Worm (Caenorhabditis elegans): Measurements from ENCODE around the gene cyp-37A1.

The cyp-37A1 gene

DNA sequence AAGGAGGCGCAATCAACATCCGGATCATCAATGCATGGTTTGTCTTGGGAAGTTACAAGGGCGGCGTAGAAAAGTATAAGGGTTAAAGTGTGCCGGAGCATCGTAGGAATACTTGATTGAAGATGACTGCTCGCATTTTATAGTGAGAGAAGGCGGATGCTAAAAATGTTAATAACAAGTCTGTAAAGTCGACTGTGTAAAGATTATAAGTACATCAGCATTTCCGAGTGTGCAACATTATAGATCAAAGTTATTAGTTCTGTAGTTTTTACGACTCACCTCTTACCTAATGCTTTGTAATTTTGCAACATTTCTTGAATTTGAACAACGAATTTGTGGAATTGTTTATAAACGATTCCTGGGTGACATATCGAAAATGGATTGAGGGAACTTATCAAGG, 21.8 kb downstream of the cyp-37A1 start, which contains the start of gene Y39G8B.7:
TSS of gene Y39G8B.7 (minus strand) at position 101 of the 400 bp plus-strand sequence.
- TF ChIP-seq R02D3.7 (tag; optimal IDR thresholded peaks at IDR 0.05) (no peak), snpc-4 (tag; optimal IDR thresholded peaks at IDR 0.05) (no peak), egl-27 (tag; optimal IDR thresholded peaks at IDR 0.05) (no peak), ceh-82 (tag; optimal IDR thresholded peaks at IDR 0.05) (no peak), lin-39 (tag; optimal IDR thresholded peaks at IDR 0.05) (no peak)

DNA sequence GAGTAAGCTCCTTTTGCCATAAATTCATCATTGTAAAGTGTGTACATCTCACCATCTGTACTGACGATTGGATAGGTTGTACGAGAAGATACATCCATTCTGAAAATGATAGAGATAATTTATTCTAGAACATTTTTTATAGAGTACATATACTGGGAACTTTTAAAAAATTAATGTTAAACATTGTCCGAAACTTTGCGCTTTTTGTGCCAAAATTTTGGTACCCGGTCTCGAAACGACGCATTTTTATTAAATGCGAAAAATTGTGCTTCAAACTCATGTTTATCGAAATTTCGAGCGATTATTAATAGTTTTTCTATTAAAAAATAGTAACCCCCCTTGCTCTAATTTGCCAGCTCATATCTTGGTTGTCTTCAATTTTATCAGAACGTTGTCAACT, 25.0 kb downstream of the cyp-37A1 start, which contains the start of gene Y39G8B.5:
TSS of gene Y39G8B.5 (minus strand) at position 101 of the 400 bp plus-strand sequence.
- TF ChIP-seq mab-5 (tag; optimal IDR thresholded peaks at IDR 0.05) (no peak), egl-27 (tag; optimal IDR thresholded peaks at IDR 0.05) (no peak), R02D3.7 (tag; optimal IDR thresholded peaks at IDR 0.05) (no peak), crh-2 (tag; optimal IDR thresholded peaks at IDR 0.05) (no peak), unc-62 (GFP tag; optimal IDR thresholded peaks at IDR 0.05) (no peak), mbf-1 (tag; optimal IDR thresholded peaks at IDR 0.05) (no peak), elt-1 (tag; optimal IDR thresholded peaks at IDR 0.05) (no peak), elt-3 (tag; optimal IDR thresholded peaks at IDR 0.05) (no peak), nhr-10 (tag; optimal IDR thresholded peaks at IDR 0.05) (no peak), ceh-82 (tag; optimal IDR thresholded peaks at IDR 0.05) (no peak), F13H6.1 (tag; optimal IDR thresholded peaks at IDR 0.05) (no peak), nhr-77 (tag; optimal IDR thresholded peaks at IDR 0.05) (no peak), mdl-1 (tag; optimal IDR thresholded peaks at IDR 0.05) (no peak), nhr-11 (tag; optimal IDR thresholded peaks at IDR 0.05) (no peak)

DNA sequence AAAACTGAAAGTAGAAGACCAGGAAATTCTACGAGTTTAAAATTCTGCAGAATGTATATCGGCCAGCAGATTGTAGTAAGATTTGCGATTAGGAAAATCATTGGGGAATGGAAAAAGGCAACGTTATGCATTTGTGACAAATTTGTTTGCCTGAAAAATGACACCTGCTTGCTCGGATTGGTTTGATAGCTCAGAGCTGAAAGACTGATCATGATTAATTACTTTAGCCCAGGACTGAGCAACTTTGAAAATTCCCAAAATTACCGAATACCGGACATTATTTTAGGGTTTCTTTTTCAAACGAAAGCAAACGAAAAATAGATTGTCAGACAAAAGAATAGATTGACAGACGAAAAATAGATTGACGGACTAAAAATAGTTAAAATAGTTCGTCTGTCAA, 32.2 kb downstream of the cyp-37A1 start, which contains the start of gene sre-47:
TSS of gene sre-47 (minus strand) at position 101 of the 400 bp plus-strand sequence.
- TF ChIP-seq alr-1 (tag; optimal IDR thresholded peaks at IDR 0.05) (no peak), unc-55 (GFP tag; optimal IDR thresholded peaks at IDR 0.05) (no peak), F13H6.1 (tag; optimal IDR thresholded peaks at IDR 0.05) (no peak), elt-1 (tag; optimal IDR thresholded peaks at IDR 0.05) (no peak), sma-9 (GFP tag; optimal IDR thresholded peaks at IDR 0.05) (no peak), sma-9 (tag; optimal IDR thresholded peaks at IDR 0.05) (no peak), egl-27 (tag; optimal IDR thresholded peaks at IDR 0.05) (no peak), ama-1 (optimal IDR thresholded peaks at IDR 0.05) (no peak)

DNA sequence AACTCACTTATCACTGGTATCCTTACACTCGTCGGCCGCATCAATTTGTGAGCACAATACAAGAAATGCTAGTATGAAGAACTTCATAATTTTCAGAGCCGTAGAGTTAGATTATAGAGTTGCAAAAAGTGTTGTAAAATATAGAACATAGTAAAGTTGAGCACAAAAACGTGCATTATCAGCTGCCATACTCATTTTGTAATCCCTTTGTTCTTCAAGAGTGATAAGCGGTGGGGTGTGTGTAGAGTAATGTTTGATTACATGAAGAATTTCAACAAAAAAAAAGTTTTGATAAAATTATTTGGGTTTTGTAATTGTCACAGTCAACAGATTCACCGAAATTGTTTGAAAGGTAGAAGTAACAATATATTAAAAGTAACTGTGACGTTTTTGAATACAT, 33.8 kb downstream of the cyp-37A1 start, which contains the start of the genes Y39G8B.13 and Y39G8B.10:
TSS of gene Y39G8B.13 (minus strand) at position 125 of the 400 bp plus-strand sequence.
TSS of gene Y39G8B.10 (minus strand) at position 193 of the 400 bp plus-strand sequence.
- TF ChIP-seq fos-1 (tag; optimal IDR thresholded peaks at IDR 0.05) (peak; percentile 74), lin-39 (tag; optimal IDR thresholded peaks at IDR 0.05) (no peak)

DNA sequence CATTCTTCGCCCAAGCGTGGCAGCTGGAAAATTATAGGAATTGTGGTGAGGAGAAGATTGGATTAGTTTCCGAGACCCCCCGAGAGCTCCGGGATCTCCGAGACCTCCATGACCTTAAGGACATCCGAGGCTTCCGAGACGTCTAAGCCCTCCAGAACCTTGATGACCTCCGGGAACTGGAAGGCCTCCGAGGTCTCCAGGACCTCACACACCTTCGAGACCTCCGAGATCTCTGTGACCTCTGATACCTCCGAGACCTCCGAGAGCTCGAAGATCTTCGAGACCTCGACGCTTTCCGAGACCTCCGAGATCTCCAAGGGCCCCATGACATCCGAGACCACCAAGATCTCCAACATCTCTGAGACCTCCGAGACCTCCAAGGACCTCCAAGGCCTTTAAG, 34.5 kb downstream of the cyp-37A1 start:
- TF ChIP-seq zag-1 (tag; optimal IDR thresholded peaks at IDR 0.05) (no peak), unc-62 (GFP tag; optimal IDR thresholded peaks at IDR 0.05) (no peak)

DNA sequence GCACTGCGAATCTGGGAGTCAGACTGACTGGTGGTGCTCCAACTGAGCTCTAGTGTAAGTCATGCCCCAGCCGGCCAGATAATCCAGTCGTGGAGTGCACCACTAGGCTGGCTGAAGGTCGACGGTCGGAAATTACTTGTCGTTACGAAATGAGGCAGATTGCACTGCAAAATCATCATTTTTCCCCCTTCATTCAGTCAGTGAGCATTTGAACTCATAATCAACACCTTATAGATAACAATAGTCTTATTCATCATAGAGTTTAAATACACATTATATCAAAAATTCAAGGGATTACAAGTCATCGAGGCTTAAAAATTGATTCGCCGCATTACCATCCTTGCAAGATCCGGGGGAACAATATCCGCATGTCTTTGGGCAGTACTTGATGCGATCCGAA, 34.9 kb downstream of the cyp-37A1 start:
- TF ChIP-seq alr-1 (tag; optimal IDR thresholded peaks at IDR 0.05) = no peak
- no peak for TF ChIP-seq ztf-4 (tag; optimal IDR thresholded peaks at IDR 0.05)
- TF ChIP-seq fos-1 (tag; optimal IDR thresholded peaks at IDR 0.05) = peak; percentile 52
- TF ChIP-seq nhr-237 (tag; optimal IDR thresholded peaks at IDR 0.05) = no peak

DNA sequence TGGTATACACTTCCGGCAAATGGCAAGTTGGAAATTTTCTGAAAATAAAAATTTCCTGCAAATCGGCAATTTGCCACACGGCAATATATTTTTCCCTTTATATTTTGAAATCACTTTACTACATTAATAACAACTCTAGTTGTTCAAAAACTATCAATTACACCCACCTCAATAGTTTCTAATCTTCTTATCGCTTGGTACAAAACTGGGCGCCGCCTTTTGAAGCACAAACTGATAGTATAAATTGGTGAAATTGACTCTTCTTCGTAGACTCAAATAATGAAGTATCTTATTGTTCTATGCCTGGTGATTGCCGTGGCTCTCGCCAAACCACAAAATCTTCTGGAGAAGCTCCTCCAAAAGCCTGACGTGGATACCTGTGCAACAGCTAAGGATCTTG, 35.7 kb downstream of the cyp-37A1 start, which contains the start of gene Y39G8B.9:
TSS of gene Y39G8B.9 (plus strand) at position 269 of the 400 bp plus-strand sequence.
- TF ChIP-seq alr-1 (tag; optimal IDR thresholded peaks at IDR 0.05) = no peak
- TF ChIP-seq unc-62 (GFP tag; optimal IDR thresholded peaks at IDR 0.05) = no peak
- peak; percentile 54 for TF ChIP-seq fos-1 (tag; optimal IDR thresholded peaks at IDR 0.05)

DNA sequence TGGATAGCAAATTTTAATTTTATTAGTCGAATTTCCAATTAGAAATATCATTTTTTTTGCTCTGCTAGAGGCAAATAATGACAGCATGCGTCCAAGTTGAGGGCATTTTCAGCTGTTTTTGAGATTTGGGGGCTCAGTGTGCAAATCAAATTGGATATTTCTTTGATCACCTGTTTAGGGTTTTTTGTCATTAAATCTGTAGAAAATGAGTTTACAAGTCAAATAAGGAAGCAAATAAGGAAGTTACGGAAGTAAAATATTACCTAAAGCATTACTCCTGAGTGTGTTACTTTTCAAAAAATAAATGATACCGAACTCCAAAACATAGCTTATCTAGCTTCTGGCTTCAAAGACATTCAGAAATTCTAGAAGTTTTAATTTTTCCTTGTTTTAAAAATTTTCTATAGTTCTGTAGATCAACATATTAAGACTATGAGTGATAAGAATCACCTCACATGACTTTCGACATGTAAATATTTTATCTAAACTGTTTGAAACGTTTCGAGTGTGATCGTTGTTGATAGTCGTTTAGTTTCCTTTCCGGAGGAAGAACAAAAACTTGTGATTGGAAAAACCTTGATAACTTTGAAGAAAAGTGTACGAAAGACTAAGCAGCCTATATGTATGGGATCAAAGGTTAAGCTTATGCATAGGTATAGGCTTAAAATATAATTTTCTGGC, 36.8 kb downstream of the cyp-37A1 start, which contains the start of gene sre-48:
TSS of gene sre-48 (minus strand) at position 51 of the 681 bp plus-strand sequence.
- TF ChIP-seq nhr-237 (tag; optimal IDR thresholded peaks at IDR 0.05) = no peak
- TF ChIP-seq ztf-4 (tag; optimal IDR thresholded peaks at IDR 0.05) = no peak
- peak; percentile 22 for TF ChIP-seq sma-9 (GFP tag; optimal IDR thresholded peaks at IDR 0.05)
- TF ChIP-seq sma-9 (tag; optimal IDR thresholded peaks at IDR 0.05) = no peak
- TF ChIP-seq alr-1 (tag; optimal IDR thresholded peaks at IDR 0.05) = no peak
- TF ChIP-seq peb-1 (tag; optimal IDR thresholded peaks at IDR 0.05) = no peak
- TF ChIP-seq gmeb-1 (tag; optimal IDR thresholded peaks at IDR 0.05) = peak; percentile 41
- TF ChIP-seq ceh-16 (tag; optimal IDR thresholded peaks at IDR 0.05) = no peak
- TF ChIP-seq nhr-11 (tag; optimal IDR thresholded peaks at IDR 0.05) = no peak
- TF ChIP-seq fos-1 (tag; optimal IDR thresholded peaks at IDR 0.05) = peak; percentile 42

Data from whole organism, L2 larva.